Worm (Caenorhabditis elegans) whole organism, late embryonic: Measurements from ENCODE around the gene F53A9.3.
"Not testable (repeated sequence)": the region's sequence is repeated elsewhere in the genome, so short reads cannot be mapped to it uniquely, and the experiment has no call there.

ENCODE experiments used
- K09A11.1 ChIP-seq: sonication (generic microtip); optimal IDR thresholded peaks from 2 replicates; lab custom pipeline; 2017; ENCODE audit warnings: antibody characterized with exemption, mild to moderate bottlenecking, missing genetic modification characterization, missing compliant biosample characterization; ENCODE audit not compliant: insufficient read depth
- T23F11.4 ChIP-seq: fragments of 200-800 bp; sonication (Bioruptor generic); optimal IDR thresholded peaks from 2 replicates; lab custom pipeline; 2018; ENCODE audit warnings: mild to moderate bottlenecking, missing genetic modification characterization, missing compliant biosample characterization
- ceh-30 ChIP-seq: fragments of 150-350 bp; optimal IDR thresholded peaks from 2 replicates; lab custom pipeline; 2014; ENCODE audit warnings: missing biosample characterization, missing genetic modification characterization
- ceh-31 ChIP-seq: sonication (generic microtip); optimal IDR thresholded peaks from 2 replicates; lab custom pipeline; 2016; ENCODE audit warnings: missing genetic modification characterization, missing compliant biosample characterization
- dmd-4 ChIP-seq: sonication (generic microtip); optimal IDR thresholded peaks from 2 replicates; lab custom pipeline; 2016; ENCODE audit warnings: borderline replicate concordance, missing genetic modification characterization, missing compliant biosample characterization
- ets-4 ChIP-seq: sonication (generic microtip); optimal IDR thresholded peaks from 2 replicates; lab custom pipeline; 2016; ENCODE audit warnings: missing genetic modification characterization, missing compliant biosample characterization
- fkh-10 ChIP-seq: fragments of 150-350 bp; optimal IDR thresholded peaks from 2 replicates; lab custom pipeline; 2014; ENCODE audit warnings: missing biosample characterization, missing genetic modification reagents, missing genetic modification characterization
- nhr-11 ChIP-seq: fragments of 150-350 bp; optimal IDR thresholded peaks from 2 replicates; lab custom pipeline; 2014; ENCODE audit warnings: missing biosample characterization, missing genetic modification characterization
- nhr-232 ChIP-seq: sonication (generic microtip); optimal IDR thresholded peaks from 2 replicates; lab custom pipeline; 2016; ENCODE audit warnings: missing genetic modification characterization, missing compliant biosample characterization
- pros-1 ChIP-seq: fragments of 150-350 bp; optimal IDR thresholded peaks from 2 replicates; lab custom pipeline; 2014; ENCODE audit warnings: missing biosample characterization, missing genetic modification reagents, missing genetic modification characterization
- unc-55 ChIP-seq: sonication (generic microtip); optimal IDR thresholded peaks from 2 replicates; lab custom pipeline; 2017; ENCODE audit warnings: missing biosample characterization, missing genetic modification reagents, missing genetic modification characterization

ce11 chrX:8731822-8732221 lies 23.7 kb downstream of the F53A9.3 start, which contains the start of gene M02D8.6:
- not testable (repeated sequence) for TF ChIP-seq unc-55 (GFP tag; lab: Kevin White, UChicago); K09A11.1; dmd-4; T23F11.4; nhr-11 (tag; lab: Kevin White, UChicago); fkh-10; ceh-31; pros-1 (tag; lab: Kevin White, UChicago); ceh-30; nhr-232 (tag; lab: Kevin White, UChicago); ets-4 (tag; lab: Kevin White, UChicago)
